Worm (Caenorhabditis elegans) whole organism, L4/young adult: ENCODE results near the gene K10H10.10.
A peak's percentile ranks its signal among the peaks of the same experiment; 100 is the strongest.

ENCODE experiments used
- W03F9.2 ChIP-seq: fragments of 150-350 bp; optimal IDR thresholded peaks from 2 replicates; lab custom pipeline; 2014; ENCODE audit warnings: missing biosample characterization, missing genetic modification characterization
- him-1 ChIP-seq: sonication (generic microtip); optimal IDR thresholded peaks from 2 replicates; lab custom pipeline; 2016; ENCODE audit warnings: missing genotype, missing genetic modification reagents, missing genetic modification characterization, missing compliant biosample characterization

DNA sequence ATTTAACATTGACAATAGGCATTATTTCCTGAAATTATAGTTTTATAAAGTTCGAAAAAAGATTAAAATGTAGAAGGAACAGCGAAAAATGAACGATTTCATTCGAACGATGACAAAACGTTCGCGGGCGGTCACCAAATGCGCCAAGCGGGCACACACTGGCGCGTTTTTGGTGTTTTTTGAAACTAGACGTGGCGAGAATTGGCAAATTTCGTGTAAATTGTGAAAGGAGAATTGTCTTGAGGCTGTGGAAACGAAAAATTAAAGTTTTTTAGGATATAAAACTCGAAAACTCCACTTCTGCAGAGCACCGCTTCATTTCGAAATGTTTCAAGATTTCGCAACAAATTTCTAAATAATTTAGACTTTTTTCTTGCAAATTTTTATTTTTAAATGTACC lies 18.9 kb upstream of the K10H10.10 start, which contains the start of gene usp-14:
- TF ChIP-seq him-1 (tag; lab: Kevin White, UChicago), result no peak
- peak; percentile 59 for TF ChIP-seq W03F9.2 (tag; lab: Kevin White, UChicago)
